Worm (Caenorhabditis elegans) whole organism, late embryonic: ENCODE measurements around the gene F46B6.12.

Source experiments
- C08G9.2 ChIP-seq: sonication (generic microtip); optimal IDR thresholded peaks from 2 replicates; lab custom pipeline; 2016; ENCODE audit warnings: mild to moderate bottlenecking, missing genetic modification characterization, moderate library complexity, missing compliant biosample characterization
- C38D4.7 ChIP-seq: fragments of 200-800 bp; sonication (Bioruptor generic); optimal IDR thresholded peaks from 2 replicates; lab custom pipeline; 2018; ENCODE audit warnings: mild to moderate bottlenecking, missing genetic modification characterization, moderate library complexity, missing compliant biosample characterization
- F13H6.1 ChIP-seq: sonication (generic microtip); optimal IDR thresholded peaks from 2 replicates; lab custom pipeline; 2016; ENCODE audit warnings: missing genetic modification characterization, missing compliant biosample characterization
- K09A11.1 ChIP-seq: sonication (generic microtip); optimal IDR thresholded peaks from 2 replicates; lab custom pipeline; 2017; ENCODE audit warnings: antibody characterized with exemption, mild to moderate bottlenecking, missing genetic modification characterization, missing compliant biosample characterization; ENCODE audit not compliant: insufficient read depth
- T23F11.4 ChIP-seq: fragments of 200-800 bp; sonication (Bioruptor generic); optimal IDR thresholded peaks from 2 replicates; lab custom pipeline; 2018; ENCODE audit warnings: mild to moderate bottlenecking, missing genetic modification characterization, missing compliant biosample characterization
- Y22D7AL.16 ChIP-seq: sonication (generic microtip); optimal IDR thresholded peaks from 2 replicates; lab custom pipeline; 2016; ENCODE audit warnings: missing genetic modification characterization, missing compliant biosample characterization
- ahr-1 ChIP-seq: sonication (generic microtip); optimal IDR thresholded peaks from 2 replicates; lab custom pipeline; 2016; ENCODE audit warnings: missing genetic modification characterization, missing compliant biosample characterization
- ceh-18 ChIP-seq: sonication (generic microtip); optimal IDR thresholded peaks from 2 replicates; lab custom pipeline; 2016; ENCODE audit warnings: missing genetic modification characterization, missing compliant biosample characterization
- ceh-19 ChIP-seq: fragments of 200-800 bp; sonication (Bioruptor generic); optimal IDR thresholded peaks from 2 replicates; lab custom pipeline; 2018; ENCODE audit warnings: mild to moderate bottlenecking, missing genetic modification characterization, missing compliant biosample characterization
- ceh-22 ChIP-seq: sonication (generic microtip); optimal IDR thresholded peaks from 2 replicates; lab custom pipeline; 2017; ENCODE audit warnings: missing biosample characterization, missing genetic modification characterization
- ceh-30 ChIP-seq: fragments of 150-350 bp; optimal IDR thresholded peaks from 2 replicates; lab custom pipeline; 2014; ENCODE audit warnings: missing biosample characterization, missing genetic modification characterization
- ceh-34 ChIP-seq: sonication (generic microtip); optimal IDR thresholded peaks from 2 replicates; lab custom pipeline; 2016; ENCODE audit warnings: mild to moderate bottlenecking, missing genetic modification characterization, missing compliant biosample characterization
- ceh-45 ChIP-seq: fragments of 200-800 bp; sonication (Bioruptor generic); IDR thresholded peaks from 2 replicates; pipeline ENCODE4 v1.3.6; 2022; ENCODE audit warnings: missing genetic modification reagents, missing genetic modification characterization, missing compliant biosample characterization
- ceh-48 ChIP-seq: sonication (generic microtip); optimal IDR thresholded peaks from 2 replicates; lab custom pipeline; 2016; ENCODE audit warnings: missing genetic modification characterization, inconsistent platforms, missing compliant biosample characterization
- ceh-6 ChIP-seq: fragments of 200-800 bp; sonication (Bioruptor generic); optimal IDR thresholded peaks from 2 replicates; lab custom pipeline; 2018; ENCODE audit warnings: mild to moderate bottlenecking, missing genetic modification characterization, missing compliant biosample characterization
- dmd-4 ChIP-seq: sonication (generic microtip); optimal IDR thresholded peaks from 2 replicates; lab custom pipeline; 2016; ENCODE audit warnings: borderline replicate concordance, missing genetic modification characterization, missing compliant biosample characterization
- elt-2 ChIP-seq: sonication (generic microtip); optimal IDR thresholded peaks from 2 replicates; lab custom pipeline; 2016; ENCODE audit warnings: missing genetic modification reagents, missing genetic modification characterization, missing compliant biosample characterization
- elt-4 ChIP-seq: sonication (generic microtip); optimal IDR thresholded peaks from 2 replicates; lab custom pipeline; 2016; ENCODE audit warnings: missing genetic modification characterization, missing compliant biosample characterization
- fax-1 ChIP-seq: sonication (generic microtip); optimal IDR thresholded peaks from 2 replicates; lab custom pipeline; 2016; ENCODE audit warnings: missing genotype, missing genetic modification characterization, missing compliant biosample characterization
- fkh-10 ChIP-seq: fragments of 150-350 bp; optimal IDR thresholded peaks from 2 replicates; lab custom pipeline; 2014; ENCODE audit warnings: missing biosample characterization, missing genetic modification reagents, missing genetic modification characterization
- fkh-6 ChIP-seq: sonication (generic microtip); optimal IDR thresholded peaks from 2 replicates; lab custom pipeline; 2016; ENCODE audit warnings: missing genetic modification characterization, missing compliant biosample characterization
- gmeb-2 ChIP-seq: sonication (generic microtip); optimal IDR thresholded peaks from 2 replicates; lab custom pipeline; 2016; ENCODE audit warnings: missing genetic modification characterization, inconsistent platforms, missing compliant biosample characterization
- hlh-13 ChIP-seq: fragments of 200-800 bp; sonication (Bioruptor generic); optimal IDR thresholded peaks from 2 replicates; lab custom pipeline; 2018; ENCODE audit warnings: mild to moderate bottlenecking, missing genetic modification characterization, missing compliant biosample characterization
- hlh-15 ChIP-seq: sonication (generic microtip); optimal IDR thresholded peaks from 2 replicates; lab custom pipeline; 2016; ENCODE audit warnings: missing genetic modification characterization, missing compliant biosample characterization
- hlh-8 ChIP-seq: sonication (generic microtip); optimal IDR thresholded peaks from 2 replicates; lab custom pipeline; 2016; ENCODE audit warnings: missing genotype, missing genetic modification characterization, missing compliant biosample characterization
- lin-11 ChIP-seq: fragments of 200-800 bp; sonication (Bioruptor generic); optimal IDR thresholded peaks from 2 replicates; lab custom pipeline; 2018; ENCODE audit warnings: mild to moderate bottlenecking, missing genetic modification characterization, missing compliant biosample characterization
- mec-3 ChIP-seq: sonication (generic microtip); optimal IDR thresholded peaks from 2 replicates; lab custom pipeline; 2016; ENCODE audit warnings: borderline replicate concordance, missing genetic modification characterization, missing compliant biosample characterization
- nfya-1 ChIP-seq: sonication (generic microtip); optimal IDR thresholded peaks from 2 replicates; lab custom pipeline; 2017; ENCODE audit warnings: missing genetic modification characterization, mild to moderate bottlenecking, missing compliant biosample characterization, antibody characterized with exemption, moderate library complexity
- nhr-232 ChIP-seq: sonication (generic microtip); optimal IDR thresholded peaks from 2 replicates; lab custom pipeline; 2016; ENCODE audit warnings: missing genetic modification characterization, missing compliant biosample characterization
- npax-4 ChIP-seq: sonication (generic microtip); optimal IDR thresholded peaks from 2 replicates; lab custom pipeline; 2016; ENCODE audit warnings: missing genetic modification characterization, missing compliant biosample characterization
- odd-2 ChIP-seq: sonication (generic microtip); optimal IDR thresholded peaks from 2 replicates; lab custom pipeline; 2017; ENCODE audit warnings: antibody characterized with exemption, mild to moderate bottlenecking, missing genetic modification characterization, missing compliant biosample characterization
- pat-9 ChIP-seq: fragments of 200-800 bp; sonication (Bioruptor generic); optimal IDR thresholded peaks from 2 replicates; lab custom pipeline; 2018; ENCODE audit warnings: mild to moderate bottlenecking, missing genetic modification characterization, moderate library complexity, missing compliant biosample characterization
- pax-1 ChIP-seq: fragments of 150-350 bp; optimal IDR thresholded peaks from 2 replicates; lab custom pipeline; 2014; ENCODE audit warnings: missing biosample characterization, missing genetic modification characterization
- pha-4 ChIP-seq: fragments of 150-350 bp; optimal IDR thresholded peaks from 2 replicates; lab custom pipeline; 2018; ENCODE audit warnings: missing biosample characterization, missing genetic modification reagents, missing genetic modification characterization
- pros-1 ChIP-seq: fragments of 150-350 bp; optimal IDR thresholded peaks from 2 replicates; lab custom pipeline; 2014; ENCODE audit warnings: missing biosample characterization, missing genetic modification reagents, missing genetic modification characterization
- ref-2 ChIP-seq: sonication (generic microtip); optimal IDR thresholded peaks from 2 replicates; lab custom pipeline; 2016; ENCODE audit warnings: missing genetic modification characterization, missing compliant biosample characterization
- rnt-1 ChIP-seq: sonication (generic microtip); optimal IDR thresholded peaks from 2 replicates; lab custom pipeline; 2016; ENCODE audit warnings: missing genetic modification characterization, missing compliant biosample characterization
- sdc-2 ChIP-seq: sonication (generic microtip); optimal IDR thresholded peaks from 2 replicates; lab custom pipeline; 2016; ENCODE audit warnings: missing genotype, missing genetic modification characterization, missing compliant biosample characterization
- sox-2 ChIP-seq: fragments of 200-800 bp; sonication (Bioruptor generic); IDR thresholded peaks from 2 replicates; pipeline ENCODE4 v1.3.6; 2022; ENCODE audit warnings: missing genetic modification reagents, missing genetic modification characterization, missing compliant biosample characterization
- sox-4 ChIP-seq: sonication (generic microtip); optimal IDR thresholded peaks from 2 replicates; lab custom pipeline; 2017; ENCODE audit warnings: mild to moderate bottlenecking, missing genetic modification characterization, inconsistent platforms, missing compliant biosample characterization
- tbx-2 ChIP-seq: sonication (generic microtip); optimal IDR thresholded peaks from 2 replicates; lab custom pipeline; 2016; ENCODE audit warnings: missing genetic modification characterization, missing compliant biosample characterization
- tbx-7 ChIP-seq: sonication (generic microtip); optimal IDR thresholded peaks from 2 replicates; lab custom pipeline; 2016; ENCODE audit warnings: missing genotype, missing genetic modification characterization, missing compliant biosample characterization
- ttx-3 ChIP-seq: sonication (generic microtip); optimal IDR thresholded peaks from 2 replicates; lab custom pipeline; 2016; ENCODE audit warnings: missing genetic modification reagents, missing genetic modification characterization, missing compliant biosample characterization
- unc-3 ChIP-seq, 2 experiments: fragments of 200-800 bp in 1 of 2; sonication (Bioruptor generic) in 1 of 2; sonication (generic microtip) in 1 of 2; conservative IDR thresholded peaks in 1 of 2; optimal IDR thresholded peaks in 1 of 2; 2 replicates each; pipeline versions ENCODE4 v1.3.6 to Lab custom; 2016 to 2022; ENCODE audit warnings: missing compliant biosample characterization in 2 of 2, missing genetic modification characterization in 2 of 2, missing genetic modification reagents in 1 of 2
- unc-55 ChIP-seq: sonication (generic microtip); optimal IDR thresholded peaks from 2 replicates; lab custom pipeline; 2017; ENCODE audit warnings: missing biosample characterization, missing genetic modification reagents, missing genetic modification characterization

Gene F46B6.12

ce11 chrV:9730743-9731706 is 44.6 kb downstream of the F46B6.12 start (continued):
- TF ChIP-seq hlh-13 (GFP tag; lab: Kevin White, UChicago) = no peak
- no peak for TF ChIP-seq elt-4 (tag; lab: Kevin White, UChicago)
- no peak for TF ChIP-seq C38D4.7 (GFP tag; lab: Kevin White, UChicago)
- TF ChIP-seq pros-1 (tag; lab: Kevin White, UChicago) = peak; percentile 95
- peak; percentile 74 for TF ChIP-seq C08G9.2
- TF ChIP-seq odd-2 (tag; lab: Kevin White, UChicago) = no peak
- peak; percentile 38 for TF ChIP-seq mec-3
- peak; percentile 82 for TF ChIP-seq elt-2 (tag; lab: Kevin White, UChicago)
- no peak for TF ChIP-seq lin-11 (tag; lab: Kevin White, UChicago)
- peak; percentile 58 for TF ChIP-seq sox-2 (GFP tag; lab: Robert Waterston, UW)
- TF ChIP-seq nfya-1 (tag; lab: Kevin White, UChicago) = peak; percentile 100
- peak; percentile 95 for TF ChIP-seq tbx-2 (tag; lab: Kevin White, UChicago)
- no peak for TF ChIP-seq unc-3 (GFP tag; conservative IDR thresholded peaks at IDR 0.05; lab: Robert Waterston, UW)
- TF ChIP-seq unc-3 (tag; optimal IDR thresholded peaks at IDR 0.05; lab: Kevin White, UChicago) = peak; percentile 50
- peak; percentile 89 for TF ChIP-seq ref-2 (tag; lab: Kevin White, UChicago)
- peak; percentile 70 for TF ChIP-seq ahr-1 (tag; lab: Kevin White, UChicago)
- TF ChIP-seq pax-1 (tag; lab: Kevin White, UChicago) = no peak
- TF ChIP-seq ceh-6 (GFP tag; lab: Kevin White, UChicago) = peak; percentile 62
- peak; percentile 67 for TF ChIP-seq sdc-2
- TF ChIP-seq ceh-48 (tag; lab: Kevin White, UChicago) = peak; percentile 12
- TF ChIP-seq Y22D7AL.16 (tag; lab: Kevin White, UChicago) = no peak
- peak; percentile 94 for TF ChIP-seq rnt-1 (tag; lab: Kevin White, UChicago)
- peak; percentile 94 for TF ChIP-seq F13H6.1
- TF ChIP-seq hlh-15 = no peak
- TF ChIP-seq fax-1 (tag; lab: Kevin White, UChicago) = peak; percentile 33
- peak; percentile 33 for TF ChIP-seq nhr-232 (tag; lab: Kevin White, UChicago)
- peak; percentile 3 for TF ChIP-seq npax-4 (tag; lab: Kevin White, UChicago)
- TF ChIP-seq K09A11.1 (tag; lab: Kevin White, UChicago) = peak; percentile 15
- TF ChIP-seq sox-4 (tag; lab: Kevin White, UChicago) = peak; percentile 52
- peak; percentile 38 for TF ChIP-seq tbx-7 (tag; lab: Kevin White, UChicago)
- peak; percentile 88 for TF ChIP-seq hlh-8 (tag; lab: Kevin White, UChicago)
- TF ChIP-seq fkh-6 (tag; lab: Kevin White, UChicago) = no peak
- no peak for TF ChIP-seq pha-4 (tag; lab: Kevin White, UChicago)
- peak; percentile 72 for TF ChIP-seq dmd-4 (tag; lab: Kevin White, UChicago)
- TF ChIP-seq ceh-18 (tag; lab: Kevin White, UChicago) = peak; percentile 96
- TF ChIP-seq ceh-22 (tag; lab: Kevin White, UChicago) = peak; percentile 75
- no peak for TF ChIP-seq ceh-45
- no peak for TF ChIP-seq ceh-30 (tag; lab: Kevin White, UChicago)
- TF ChIP-seq fkh-10 (GFP tag; lab: Kevin White, UChicago) = peak; percentile 75
- TF ChIP-seq T23F11.4 (GFP tag; lab: Kevin White, UChicago) = peak; percentile 5
- TF ChIP-seq unc-55 (GFP tag; lab: Kevin White, UChicago) = peak; percentile 96
- TF ChIP-seq ttx-3 = no peak
- no peak for TF ChIP-seq gmeb-2
- TF ChIP-seq ceh-34 (tag; lab: Kevin White, UChicago) = peak; percentile 95
- TF ChIP-seq pat-9 = peak; percentile 61
- TF ChIP-seq ceh-19 (GFP tag; lab: Kevin White, UChicago) = peak; percentile 83
